Worm (Caenorhabditis elegans) whole organism, L4 larva: Measurements from ENCODE around the gene clec-196.
A peak's percentile ranks its signal among the peaks of the same experiment; 100 is the strongest.

Experiments used
- F10B5.3 ChIP-seq: sonication (generic microtip); optimal IDR thresholded peaks from 2 replicates; lab custom pipeline; 2016; ENCODE audit warnings: mild to moderate bottlenecking, missing genetic modification characterization, missing compliant biosample characterization
- T20F7.1 ChIP-seq: fragments of 200-800 bp; sonication (Bioruptor generic); optimal IDR thresholded peaks from 2 replicates; lab custom pipeline; 2018; ENCODE audit warnings: mild to moderate bottlenecking, missing genetic modification characterization, missing compliant biosample characterization
- Y105C5A.15 ChIP-seq: fragments of 200-800 bp; sonication (Bioruptor generic); IDR thresholded peaks from 2 replicates; pipeline ENCODE4 v1.3.6; 2022; ENCODE audit warnings: missing genetic modification characterization, missing compliant biosample characterization
- Y48G9A.11 ChIP-seq: fragments of 200-800 bp; sonication (Bioruptor generic); IDR thresholded peaks from 2 replicates; pipeline ENCODE4 v1.3.6; 2022; ENCODE audit warnings: missing genetic modification reagents, missing genetic modification characterization, missing compliant biosample characterization
- ZK337.2 ChIP-seq: fragments of 200-800 bp; sonication (Bioruptor generic); IDR thresholded peaks from 2 replicates; pipeline ENCODE4 v1.3.6; 2022; ENCODE audit warnings: missing genetic modification reagents, missing genetic modification characterization, missing compliant biosample characterization
- aha-1 ChIP-seq: fragments of 150-350 bp; peaks from one replicate; lab custom pipeline; 2014; ENCODE audit warnings: missing biosample characterization, missing genetic modification characterization
- aly-2 ChIP-seq: sonication (generic microtip); optimal IDR thresholded peaks from 2 replicates; lab custom pipeline; 2018; ENCODE audit warnings: missing biosample characterization, missing genetic modification characterization
- arid-1 ChIP-seq: fragments of 200-800 bp; sonication (Bioruptor generic); conservative IDR thresholded peaks from 2 replicates; pipeline ENCODE4 v1.3.6; 2022; ENCODE audit warnings: missing genetic modification reagents, missing genetic modification characterization, missing compliant biosample characterization
- ceh-28 ChIP-seq: fragments of 150-350 bp; optimal IDR thresholded peaks from 2 replicates; lab custom pipeline; 2014; ENCODE audit warnings: missing biosample characterization, missing genetic modification reagents, missing genetic modification characterization
- ceh-32 ChIP-seq: sonication (generic microtip); optimal IDR thresholded peaks from 2 replicates; lab custom pipeline; 2016; ENCODE audit warnings: mild to moderate bottlenecking, missing genetic modification characterization, missing compliant biosample characterization; ENCODE audit not compliant: poor library complexity
- ceh-44 ChIP-seq: fragments of 200-800 bp; sonication (Bioruptor generic); IDR thresholded peaks from 2 replicates; pipeline ENCODE4 v1.3.6; 2022; ENCODE audit warnings: missing genetic modification reagents, missing genetic modification characterization, missing compliant biosample characterization
- ces-1 ChIP-seq: fragments of 150-350 bp; sonication (generic microtip); optimal IDR thresholded peaks from 4 replicates; lab custom pipeline; 2014; ENCODE audit warnings: missing biosample characterization, missing genetic modification reagents, missing genetic modification characterization
- ctbp-1 ChIP-seq: fragments of 200-800 bp; sonication (Bioruptor generic); IDR thresholded peaks from 2 replicates; pipeline ENCODE4 v1.3.6; 2022; ENCODE audit warnings: missing genetic modification reagents, missing genetic modification characterization, missing compliant biosample characterization
- daf-12 ChIP-seq: fragments of 150-350 bp; optimal IDR thresholded peaks from 2 replicates; lab custom pipeline; 2014; ENCODE audit warnings: missing biosample characterization, missing genetic modification reagents, missing genetic modification characterization
- daf-16 ChIP-seq, 3 experiments: sonication (generic microtip); optimal IDR thresholded peaks; 2 replicates each; lab custom pipeline; 2016 to 2017; ENCODE audit warnings: missing genetic modification characterization in 3 of 3, missing genetic modification reagents in 3 of 3, mild to moderate bottlenecking in 2 of 3, missing compliant biosample characterization in 2 of 3, missing biosample characterization in 1 of 3, moderate library complexity in 1 of 3
- daf-8 ChIP-seq: fragments of 200-800 bp; sonication (Bioruptor generic); IDR thresholded peaks from 2 replicates; pipeline ENCODE4 v1.3.6; 2022; ENCODE audit warnings: missing genetic modification characterization, missing compliant biosample characterization
- dmd-6 ChIP-seq: fragments of 200-800 bp; sonication (Bioruptor generic); IDR thresholded peaks from 2 replicates; pipeline ENCODE4 v1.3.6; 2022; ENCODE audit warnings: missing genetic modification reagents, missing genetic modification characterization, missing compliant biosample characterization
- dmd-8 ChIP-seq: fragments of 200-800 bp; sonication (Bioruptor generic); IDR thresholded peaks from 2 replicates; pipeline ENCODE4 v1.3.6; 2022; ENCODE audit warnings: missing genetic modification characterization, missing compliant biosample characterization
- dmd-9 ChIP-seq: fragments of 200-800 bp; sonication (Bioruptor generic); IDR thresholded peaks from 2 replicates; pipeline ENCODE4 v1.3.6; 2022; ENCODE audit warnings: missing genetic modification reagents, missing genetic modification characterization, missing compliant biosample characterization
- dpl-1 ChIP-seq: fragments of 150-350 bp; optimal IDR thresholded peaks from 2 replicates; lab custom pipeline; 2014; ENCODE audit warnings: missing biosample characterization, missing genetic modification reagents, missing genetic modification characterization
- dve-1 ChIP-seq: sonication (generic microtip); optimal IDR thresholded peaks from 2 replicates; lab custom pipeline; 2017; ENCODE audit warnings: antibody characterized with exemption, mild to moderate bottlenecking, missing genetic modification characterization, missing compliant biosample characterization; ENCODE audit not compliant: insufficient read depth
- egl-27 ChIP-seq: sonication (generic microtip); optimal IDR thresholded peaks from 3 replicates; lab custom pipeline; 2017; ENCODE audit warnings: missing biosample characterization, missing genetic modification reagents, missing genetic modification characterization
- egl-43 ChIP-seq: fragments of 200-800 bp; sonication (Bioruptor generic); IDR thresholded peaks from 2 replicates; pipeline ENCODE4 v1.3.6; 2022; ENCODE audit warnings: missing genetic modification reagents, missing genetic modification characterization, missing compliant biosample characterization
- fos-1 ChIP-seq: fragments of 150-350 bp; optimal IDR thresholded peaks from 2 replicates; lab custom pipeline; 2014; ENCODE audit warnings: missing biosample characterization, missing genetic modification characterization
- jun-1 ChIP-seq: fragments of 150-350 bp; optimal IDR thresholded peaks from 2 replicates; lab custom pipeline; 2014; ENCODE audit warnings: missing biosample characterization, missing genetic modification reagents, missing genetic modification characterization
- lin-13 ChIP-seq: fragments of 150-350 bp; optimal IDR thresholded peaks from 2 replicates; lab custom pipeline; 2014; ENCODE audit warnings: missing biosample characterization, missing genetic modification reagents, missing genetic modification characterization
- lin-38 ChIP-seq: fragments of 200-800 bp; sonication (Bioruptor generic); IDR thresholded peaks from 2 replicates; pipeline ENCODE4 v1.3.6; 2022; ENCODE audit warnings: missing genetic modification reagents, missing genetic modification characterization, missing compliant biosample characterization
- lsy-2 ChIP-seq, 2 experiments: fragments of 150-350 bp in 1 of 2; sonication (generic microtip) in 1 of 2; optimal IDR thresholded peaks; 2 replicates each; lab custom pipeline; 2014 to 2017; ENCODE audit warnings: missing biosample characterization in 2 of 2, missing genetic modification characterization in 2 of 2
- madf-5 ChIP-seq, 2 experiments: fragments of 200-800 bp; sonication (Bioruptor generic); IDR thresholded peaks; 2 replicates each; pipeline ENCODE4 v1.3.6; 2022; ENCODE audit warnings: missing compliant biosample characterization in 2 of 2, missing genetic modification characterization in 2 of 2
- mdt-29 ChIP-seq: fragments of 200-800 bp; sonication (Bioruptor generic); IDR thresholded peaks from 2 replicates; pipeline ENCODE4 v1.3.6; 2022; ENCODE audit warnings: missing genetic modification reagents, missing genetic modification characterization, missing compliant biosample characterization
- mes-2 ChIP-seq: sonication (generic microtip); optimal IDR thresholded peaks from 2 replicates; lab custom pipeline; 2016; ENCODE audit warnings: missing genotype, mild to moderate bottlenecking, missing genetic modification characterization, missing compliant biosample characterization; ENCODE audit not compliant: poor library complexity, severe bottlenecking
- mxl-3 ChIP-seq: fragments of 200-800 bp; sonication (Bioruptor generic); optimal IDR thresholded peaks from 2 replicates; lab custom pipeline; 2018; ENCODE audit warnings: mild to moderate bottlenecking, missing genetic modification characterization, missing compliant biosample characterization
- nhr-102 ChIP-seq: sonication (generic microtip); optimal IDR thresholded peaks from 2 replicates; lab custom pipeline; 2016; ENCODE audit warnings: mild to moderate bottlenecking, missing genetic modification characterization, moderate library complexity, missing compliant biosample characterization
- nhr-11 ChIP-seq: fragments of 150-350 bp; optimal IDR thresholded peaks from 2 replicates; lab custom pipeline; 2014; ENCODE audit warnings: missing biosample characterization, missing genetic modification characterization
- nhr-111 ChIP-seq: fragments of 200-800 bp; sonication (Bioruptor generic); optimal IDR thresholded peaks from 2 replicates; lab custom pipeline; 2018; ENCODE audit warnings: mild to moderate bottlenecking, missing genetic modification characterization, missing compliant biosample characterization
- nhr-237 ChIP-seq: sonication (generic microtip); optimal IDR thresholded peaks from 2 replicates; lab custom pipeline; 2017; ENCODE audit warnings: missing biosample characterization, missing genetic modification characterization
- nhr-41 ChIP-seq: fragments of 200-800 bp; sonication (Bioruptor generic); IDR thresholded peaks from 2 replicates; pipeline ENCODE4 v1.3.6; 2022; ENCODE audit warnings: missing genetic modification reagents, missing genetic modification characterization, missing compliant biosample characterization
- nhr-6 ChIP-seq: fragments of 150-350 bp; optimal IDR thresholded peaks from 2 replicates; lab custom pipeline; 2014; ENCODE audit warnings: missing biosample characterization, missing genetic modification characterization
- nhr-76 ChIP-seq: fragments of 150-350 bp; optimal IDR thresholded peaks from 2 replicates; lab custom pipeline; 2014; ENCODE audit warnings: missing biosample characterization, missing genetic modification characterization
- nhr-77 ChIP-seq: fragments of 150-350 bp; optimal IDR thresholded peaks from 2 replicates; lab custom pipeline; 2014; ENCODE audit warnings: missing biosample characterization, missing genetic modification characterization
- pqm-1 ChIP-seq: sonication (generic microtip); optimal IDR thresholded peaks from 2 replicates; lab custom pipeline; 2017; ENCODE audit warnings: missing biosample characterization, missing genetic modification characterization
- rbr-2 ChIP-seq: sonication (generic microtip); optimal IDR thresholded peaks from 2 replicates; lab custom pipeline; 2016; ENCODE audit warnings: missing genotype, missing genetic modification characterization, missing compliant biosample characterization
- sdz-12 ChIP-seq: fragments of 200-800 bp; sonication (Bioruptor generic); optimal IDR thresholded peaks from 2 replicates; lab custom pipeline; 2018; ENCODE audit warnings: mild to moderate bottlenecking, missing genetic modification characterization, missing compliant biosample characterization
- set-16 ChIP-seq: fragments of 200-800 bp; sonication (Bioruptor generic); IDR thresholded peaks from 2 replicates; pipeline ENCODE4 v1.3.6; 2022; ENCODE audit warnings: missing genetic modification reagents, missing genetic modification characterization, missing compliant biosample characterization
- skn-1 ChIP-seq: fragments of 150-350 bp; optimal IDR thresholded peaks from 2 replicates; lab custom pipeline; 2014; ENCODE audit warnings: missing biosample characterization, missing genetic modification characterization
- snpc-4 ChIP-seq: fragments of 150-350 bp; optimal IDR thresholded peaks from 2 replicates; lab custom pipeline; 2014; ENCODE audit warnings: missing biosample characterization, missing genetic modification characterization
- spr-3 ChIP-seq: fragments of 200-800 bp; sonication (Bioruptor generic); optimal IDR thresholded peaks from 2 replicates; lab custom pipeline; 2018; ENCODE audit warnings: mild to moderate bottlenecking, missing genetic modification characterization, missing compliant biosample characterization
- tra-1 ChIP-seq: fragments of 200-800 bp; sonication (Bioruptor generic); IDR thresholded peaks from 2 replicates; pipeline ENCODE4 v1.3.6; 2022; ENCODE audit warnings: missing genetic modification reagents, missing genetic modification characterization, missing compliant biosample characterization
- unc-62 ChIP-seq, 3 experiments: fragments of 150-350 bp in 1 of 3; sonication (generic microtip); optimal IDR thresholded peaks in 2 of 3; peaks in 1 of 3; 1 replicate in 1 of 3; 2 replicates in 2 of 3; lab custom pipeline; 2014 to 2017; ENCODE audit warnings: missing biosample characterization in 3 of 3, missing genetic modification characterization in 3 of 3, missing genetic modification reagents in 3 of 3, missing genotype in 1 of 3
- vab-7 ChIP-seq: fragments of 200-800 bp; sonication (Bioruptor generic); IDR thresholded peaks from 2 replicates; pipeline ENCODE4 v1.3.6; 2022; ENCODE audit warnings: missing genetic modification reagents, missing genetic modification characterization, missing compliant biosample characterization
- zip-11 ChIP-seq: fragments of 200-800 bp; sonication (Bioruptor generic); IDR thresholded peaks from 2 replicates; pipeline ENCODE4 v1.3.6; 2022; ENCODE audit warnings: missing genetic modification characterization, missing compliant biosample characterization
- zip-2 ChIP-seq: fragments of 150-350 bp; optimal IDR thresholded peaks from 2 replicates; lab custom pipeline; 2014; ENCODE audit warnings: missing biosample characterization, missing genetic modification characterization

clec-196 gene

ce11 chrIV:17285263-17285662 is 8.5 kb downstream of the clec-196 start:
- TF ChIP-seq nhr-77 (tag; lab: Kevin White, UChicago): no peak
- TF ChIP-seq sdz-12 (GFP tag; lab: Kevin White, UChicago): no peak
- peak; percentile 63; the same call in 1 of the 2 replicates for TF ChIP-seq ctbp-1 (GFP tag; lab: Robert Waterston, UW)
- TF ChIP-seq dmd-8 (GFP tag; lab: Robert Waterston, UW): no peak
- TF ChIP-seq snpc-4 (tag; lab: Kevin White, UChicago): no peak
- TF ChIP-seq ceh-44 (GFP tag; lab: Robert Waterston, UW): no peak
- TF ChIP-seq fos-1 (tag; lab: Kevin White, UChicago): no peak
- no peak for TF ChIP-seq dmd-9 (GFP tag; lab: Robert Waterston, UW)
- TF ChIP-seq nhr-237 (tag; lab: Kevin White, UChicago): no peak
- no peak for TF ChIP-seq aly-2 (tag; lab: Kevin White, UChicago)
- TF ChIP-seq egl-27: no peak
- no peak for TF ChIP-seq nhr-6 (tag; lab: Kevin White, UChicago)
- peak; percentile 7 for TF ChIP-seq rbr-2
- TF ChIP-seq nhr-102: no peak
- no peak for TF ChIP-seq mxl-3 (GFP tag; lab: Kevin White, UChicago)
- TF ChIP-seq skn-1 (tag; lab: Kevin White, UChicago): no peak
- TF ChIP-seq ceh-28 (tag; lab: Kevin White, UChicago): no peak
- TF ChIP-seq mes-2 (tag; lab: Kevin White, UChicago): peak; percentile 42
- TF ChIP-seq pqm-1 (tag; lab: Kevin White, UChicago): no peak
- no peak for TF ChIP-seq zip-2 (tag; lab: Kevin White, UChicago)
- TF ChIP-seq daf-16 (GFP tag; optimal IDR thresholded peaks at IDR 0.05; lab: Kevin White, UChicago): no peak
- no peak for TF ChIP-seq daf-16 (tag; optimal IDR thresholded peaks at IDR 0.05; lab: Kevin White, UChicago)
- no peak for TF ChIP-seq ces-1 (GFP tag; lab: Kevin White, UChicago)
- no peak for TF ChIP-seq vab-7 (GFP tag; lab: Robert Waterston, UW)
- TF ChIP-seq unc-62 (GFP tag; optimal IDR thresholded peaks at IDR 0.05 in 1 of 2; lab: Kevin White, UChicago): peak in 1 of 2 experiments; percentile 49
- TF ChIP-seq unc-62 (tag; optimal IDR thresholded peaks at IDR 0.05; lab: Kevin White, UChicago): no peak
- TF ChIP-seq mdt-29 (GFP tag; lab: Robert Waterston, UW): no peak
- no peak for TF ChIP-seq F10B5.3
- no peak for TF ChIP-seq zip-11 (GFP tag; lab: Robert Waterston, UW)
- no peak for TF ChIP-seq nhr-41 (GFP tag; lab: Robert Waterston, UW)
- TF ChIP-seq egl-43 (GFP tag; lab: Robert Waterston, UW): no peak
- no peak for TF ChIP-seq daf-8 (GFP tag; lab: Robert Waterston, UW)
- no peak for TF ChIP-seq ceh-32 (tag; lab: Kevin White, UChicago)
- no peak for TF ChIP-seq arid-1 (GFP tag; lab: Robert Waterston, UW)
- no peak for TF ChIP-seq Y48G9A.11 (GFP tag; lab: Robert Waterston, UW)
- TF ChIP-seq daf-12: no peak
- no peak for TF ChIP-seq nhr-11
- TF ChIP-seq dmd-6 (GFP tag; lab: Robert Waterston, UW): 0 out of 2 replicates have a peak, but pooled peaks have one; percentile 25
- no peak for TF ChIP-seq tra-1 (GFP tag; lab: Robert Waterston, UW)
- TF ChIP-seq set-16 (GFP tag; lab: Robert Waterston, UW): no peak
- no peak for TF ChIP-seq spr-3 (GFP tag; lab: Kevin White, UChicago)
- no peak for TF ChIP-seq aha-1 (tag; lab: Kevin White, UChicago)
- peak in 1 of 2 experiments; percentile 52 for TF ChIP-seq lsy-2 (tag; optimal IDR thresholded peaks at IDR 0.05; lab: Kevin White, UChicago)
- no peak for TF ChIP-seq dpl-1 (GFP tag; lab: Kevin White, UChicago)
- TF ChIP-seq nhr-111: no peak
- no peak for TF ChIP-seq jun-1 (tag; lab: Kevin White, UChicago)
- no peak for TF ChIP-seq nhr-76
- no peak for TF ChIP-seq lin-13 (GFP tag; lab: Kevin White, UChicago)
- TF ChIP-seq dve-1 (tag; lab: Kevin White, UChicago): peak; percentile 11
- TF ChIP-seq Y105C5A.15 (GFP tag; lab: Robert Waterston, UW): no peak
- no peak for TF ChIP-seq lin-38 (GFP tag; lab: Robert Waterston, UW)
- no peak for TF ChIP-seq T20F7.1 (GFP tag; lab: Kevin White, UChicago)
- TF ChIP-seq madf-5 (GFP tag; IDR thresholded peaks at IDR 0.05; lab: Robert Waterston, UW): no peak
- no peak for TF ChIP-seq ZK337.2
